Fruit fly (Drosophila melanogaster): Measurements from ENCODE around the gene brm.

brm gene

dm6 chr3L:15954784-15955427, 27.8 kb downstream of the brm start, which contains the start of the genes Pka-C3 and GXIVsPLA2:
Pka-C3 (minus strand) TSS chr3L:15954797.
GXIVsPLA2 (plus strand) TSS chr3L:15955096.
- TF ChIP-seq rgr (GFP tag; optimal IDR thresholded peaks at IDR 0.05) = no peak
- peak; percentile 61 for TF ChIP-seq Myc (optimal IDR thresholded peaks at IDR 0.05)

dm6 chr3L:15953892-15954291, 28.8 kb downstream of the brm start:
- no peak for TF ChIP-seq dsf (GFP tag; optimal IDR thresholded peaks at IDR 0.05; ENCODE audit: borderline replicate concordance)
- TF ChIP-seq Dfd (GFP tag; optimal IDR thresholded peaks at IDR 0.05) = no peak
- TF ChIP-seq pan (optimal IDR thresholded peaks at IDR 0.05) = no peak
- TF ChIP-seq fru (GFP tag; optimal IDR thresholded peaks at IDR 0.05) = no peak
- no peak for TF ChIP-seq Dif (GFP tag; optimal IDR thresholded peaks at IDR 0.05; ENCODE audit: partially characterized antibody)
- no peak for TF ChIP-seq CG32264 (GFP tag; optimal IDR thresholded peaks at IDR 0.05)

dm6 chr3L:15952909-15953308, 29.8 kb downstream of the brm start:
- TF ChIP-seq CG32264 (GFP tag; optimal IDR thresholded peaks at IDR 0.05) = no peak
- no peak for TF ChIP-seq Dif (GFP tag; optimal IDR thresholded peaks at IDR 0.05; ENCODE audit: partially characterized antibody)
- TF ChIP-seq dsf (GFP tag; optimal IDR thresholded peaks at IDR 0.05; ENCODE audit: borderline replicate concordance) = no peak
- no peak for TF ChIP-seq br (GFP tag; optimal IDR thresholded peaks at IDR 0.05)
- TF ChIP-seq GATAd (GFP tag; optimal IDR thresholded peaks at IDR 0.05) = no peak
- TF ChIP-seq woc (GFP tag; optimal IDR thresholded peaks at IDR 0.05) = no peak
- no peak for TF ChIP-seq Hnf4 (GFP tag; optimal IDR thresholded peaks at IDR 0.05)
- no peak for TF ChIP-seq pan (optimal IDR thresholded peaks at IDR 0.05)

dm6 chr3L:15952287-15952686, 30.4 kb downstream of the brm start:
- TF ChIP-seq dsf (GFP tag; optimal IDR thresholded peaks at IDR 0.05; ENCODE audit: borderline replicate concordance) = no peak
- no peak for TF ChIP-seq N (GFP tag; optimal IDR thresholded peaks at IDR 0.05)
- no peak for TF ChIP-seq Vsx2 (GFP tag; optimal IDR thresholded peaks at IDR 0.05; ENCODE audit: partially characterized antibody)

dm6 chr3L:15940823-15941222, 41.8 kb downstream of the brm start:
- TF ChIP-seq OdsH (GFP tag; optimal IDR thresholded peaks at IDR 0.05) (peak; percentile 89), br (GFP tag; optimal IDR thresholded peaks at IDR 0.05) (peak; percentile 88), woc (GFP tag; optimal IDR thresholded peaks at IDR 0.05) (peak; percentile 70), Sp1 (GFP tag; optimal IDR thresholded peaks at IDR 0.05) (peak; percentile 86), N (GFP tag; optimal IDR thresholded peaks at IDR 0.05) (no peak), Mio (GFP tag; optimal IDR thresholded peaks at IDR 0.05) (no peak), CG9705 (GFP tag; optimal IDR thresholded peaks at IDR 0.05) (peak; percentile 72), dsf (GFP tag; optimal IDR thresholded peaks at IDR 0.05; ENCODE audit: borderline replicate concordance) (peak; percentile 39), pan (optimal IDR thresholded peaks at IDR 0.05) (no peak), rgr (GFP tag; optimal IDR thresholded peaks at IDR 0.05) (peak; percentile 88), Jra (GFP tag; optimal IDR thresholded peaks at IDR 0.05) (peak; percentile 29), brk (GFP tag; optimal IDR thresholded peaks at IDR 0.05) (peak; percentile 63), jim (GFP tag; optimal IDR thresholded peaks at IDR 0.05) (no peak), sage (GFP tag; optimal IDR thresholded peaks at IDR 0.05) (peak; percentile 80), foxo (GFP tag; optimal IDR thresholded peaks at IDR 0.05) (peak in 1 of 2 experiments; percentile 83), fru (GFP tag; optimal IDR thresholded peaks at IDR 0.05) (peak; percentile 76), h (GFP tag; optimal IDR thresholded peaks at IDR 0.05) (peak; percentile 92), ey (GFP tag; optimal IDR thresholded peaks at IDR 0.05) (peak; percentile 87), dmrt93B (GFP tag; optimal IDR thresholded peaks at IDR 0.05) (peak; percentile 77), lola (GFP tag; optimal IDR thresholded peaks at IDR 0.05) (no peak), Hnf4 (GFP tag; optimal IDR thresholded peaks at IDR 0.05) (peak; percentile 80), tai (GFP tag; optimal IDR thresholded peaks at IDR 0.05) (no peak), psq (GFP tag; optimal IDR thresholded peaks at IDR 0.05) (peak; percentile 74), HLH106 (tag; optimal IDR thresholded peaks at IDR 0.05) (peak; percentile 91), GATAd (GFP tag; optimal IDR thresholded peaks at IDR 0.05) (peak; percentile 43)
